Fruit fly (Drosophila melanogaster) whole organism, embryonic: ENCODE results near the gene CG4382.
A peak's percentile ranks its signal among the peaks of the same experiment; 100 is the strongest.

Source experiments
- Asciz ChIP-seq: fragments of 200-800 bp; sonication (Bioruptor generic); optimal IDR thresholded peaks from 2 replicates; lab custom pipeline; 2017; ENCODE audit warnings: missing biosample characterization, mild to moderate bottlenecking, missing genetic modification characterization, missing genetic modification reagents
- Awh ChIP-seq: fragments of 200-800 bp; sonication (Bioruptor generic); IDR thresholded peaks from 2 replicates; pipeline ENCODE4, ENCODE4 v1.3.6; 2022; ENCODE audit warnings: missing biosample characterization, missing genetic modification characterization
- Bgb ChIP-seq: fragments of 200-800 bp; sonication (Bioruptor generic); IDR thresholded peaks from 2 replicates; pipeline ENCODE4 v1.3.6; 2022; ENCODE audit warnings: missing biosample characterization, missing genetic modification characterization; ENCODE audit not compliant: partially characterized antibody
- CG10321 ChIP-seq: fragments of 200-800 bp; sonication (Bioruptor generic); IDR thresholded peaks from 2 replicates; pipeline ENCODE4 v1.3.6; 2022; ENCODE audit warnings: missing biosample characterization, missing genetic modification characterization
- CG10462 ChIP-seq: fragments of 200-800 bp; sonication (Bioruptor generic); optimal IDR thresholded peaks from 2 replicates; lab custom pipeline; 2016; ENCODE audit warnings: missing biosample characterization, missing genetic modification characterization
- CG10959 ChIP-seq: fragments of 200-800 bp; sonication (Bioruptor generic); IDR thresholded peaks from 2 replicates; pipeline ENCODE4 v1.3.6; 2022; ENCODE audit warnings: missing biosample characterization, missing genetic modification characterization
- CG12071 ChIP-seq: fragments of 200-800 bp; sonication (Bioruptor generic); optimal IDR thresholded peaks from 3 replicates; lab custom pipeline; 2018; ENCODE audit warnings: missing biosample characterization, mild to moderate bottlenecking, missing genetic modification characterization
- CG12104 ChIP-seq: fragments of 200-800 bp; sonication (Bioruptor generic); optimal IDR thresholded peaks from 3 replicates; lab custom pipeline; 2016; ENCODE audit warnings: missing biosample characterization, missing genetic modification characterization
- CG1233 ChIP-seq: fragments of 200-800 bp; sonication (Bioruptor generic); optimal IDR thresholded peaks from 4 replicates; lab custom pipeline; 2018; ENCODE audit warnings: missing biosample characterization, mild to moderate bottlenecking, missing genetic modification characterization
- CG1647 ChIP-seq: fragments of 200-800 bp; sonication (Bioruptor generic); optimal IDR thresholded peaks from 3 replicates; lab custom pipeline; 2016; ENCODE audit warnings: missing biosample characterization, missing genetic modification characterization
- CG18619 ChIP-seq: fragments of 200-800 bp; sonication (Bioruptor generic); optimal IDR thresholded peaks from 3 replicates; lab custom pipeline; 2017; ENCODE audit warnings: missing biosample characterization, mild to moderate bottlenecking, missing genetic modification characterization
- CG2116 ChIP-seq: fragments of 200-800 bp; sonication (Bioruptor generic); optimal IDR thresholded peaks from 3 replicates; lab custom pipeline; 2018; ENCODE audit warnings: missing biosample characterization, mild to moderate bottlenecking, missing genetic modification characterization
- CG2202 ChIP-seq: fragments of 200-800 bp; sonication (Bioruptor generic); optimal IDR thresholded peaks from 2 replicates; lab custom pipeline; 2018; ENCODE audit warnings: missing biosample characterization, mild to moderate bottlenecking, missing genetic modification characterization
- CG31388 ChIP-seq: fragments of 200-800 bp; sonication (Bioruptor generic); optimal IDR thresholded peaks from 2 replicates; lab custom pipeline; 2016; ENCODE audit warnings: missing biosample characterization, missing genetic modification characterization
- CG33213 ChIP-seq: fragments of 200-800 bp; sonication (Bioruptor generic); optimal IDR thresholded peaks from 3 replicates; lab custom pipeline; 2016; ENCODE audit warnings: missing biosample characterization, missing genetic modification characterization
- CG33557 ChIP-seq: fragments of 200-800 bp; sonication (Bioruptor generic); optimal IDR thresholded peaks from 2 replicates; lab custom pipeline; 2019; ENCODE audit warnings: missing biosample characterization, mild to moderate bottlenecking, missing genetic modification characterization, moderate library complexity
- CG3407 ChIP-seq: fragments of 200-800 bp; sonication (Bioruptor generic); optimal IDR thresholded peaks from 2 replicates; lab custom pipeline; 2018; ENCODE audit warnings: missing biosample characterization, mild to moderate bottlenecking, missing genetic modification characterization
- CG4328 ChIP-seq: fragments of 200-800 bp; sonication (Bioruptor generic); optimal IDR thresholded peaks from 3 replicates; lab custom pipeline; 2017; ENCODE audit warnings: missing biosample characterization, missing genetic modification reagents, missing genetic modification characterization
- CG4360 ChIP-seq: fragments of 200-800 bp; sonication (Bioruptor generic); IDR thresholded peaks from 2 replicates; pipeline ENCODE4 v1.3.6; 2022; ENCODE audit warnings: missing biosample characterization, missing genetic modification characterization
- CG4707 ChIP-seq: fragments of 200-800 bp; sonication (Bioruptor generic); optimal IDR thresholded peaks from 2 replicates; lab custom pipeline; 2018; ENCODE audit warnings: missing biosample characterization, mild to moderate bottlenecking, missing genetic modification characterization, moderate library complexity
- CG5180 ChIP-seq: fragments of 200-800 bp; sonication (Bioruptor generic); optimal IDR thresholded peaks from 3 replicates; lab custom pipeline; 2017; ENCODE audit warnings: missing biosample characterization, missing genetic modification characterization, mild to moderate bottlenecking, moderate library complexity, missing genetic modification reagents
- CG6791 ChIP-seq: fragments of 200-800 bp; sonication (Bioruptor generic); IDR thresholded peaks from 3 replicates; pipeline ENCODE4 v1.3.6; 2022; ENCODE audit warnings: missing biosample characterization, missing genetic modification characterization; ENCODE audit not compliant: partially characterized antibody
- CG8359 ChIP-seq: fragments of 200-800 bp; sonication (Bioruptor generic); optimal IDR thresholded peaks from 2 replicates; lab custom pipeline; 2017; ENCODE audit warnings: missing biosample characterization, mild to moderate bottlenecking, missing genetic modification characterization, borderline replicate concordance
- CG9797 ChIP-seq: fragments of 200-800 bp; sonication (Bioruptor generic); optimal IDR thresholded peaks from 3 replicates; lab custom pipeline; 2018; ENCODE audit warnings: missing biosample characterization, mild to moderate bottlenecking, missing genetic modification characterization
- CG9876 ChIP-seq: fragments of 200-800 bp; sonication (Bioruptor generic); optimal IDR thresholded peaks from 2 replicates; lab custom pipeline; 2016; ENCODE audit warnings: missing biosample characterization, missing genetic modification characterization
- Dad ChIP-seq: fragments of 200-800 bp; sonication (Bioruptor generic); optimal IDR thresholded peaks from 3 replicates; lab custom pipeline; 2016; ENCODE audit warnings: missing biosample characterization, missing genetic modification characterization
- HHEX ChIP-seq: fragments of 200-800 bp; sonication (Bioruptor generic); optimal IDR thresholded peaks from 3 replicates; lab custom pipeline; 2017; ENCODE audit warnings: missing biosample characterization, mild to moderate bottlenecking, missing genetic modification characterization, missing genetic modification reagents
- Hr51 ChIP-seq, 2 experiments: fragments of 200-800 bp; sonication (Bioruptor generic); optimal IDR thresholded peaks; 2 replicates in 1 of 2; 3 replicates in 1 of 2; lab custom pipeline; 2016 to 2018; ENCODE audit warnings: missing biosample characterization in 2 of 2, missing genetic modification characterization in 2 of 2, mild to moderate bottlenecking in 1 of 2, moderate library complexity in 1 of 2
- Mad ChIP-seq: fragments of 200-800 bp; sonication (Bioruptor generic); optimal IDR thresholded peaks from 2 replicates; lab custom pipeline; 2016; ENCODE audit warnings: missing biosample characterization, missing genetic modification characterization
- Nf-YB ChIP-seq: fragments of 200-800 bp; sonication (Bioruptor generic); optimal IDR thresholded peaks from 3 replicates; lab custom pipeline; 2019; ENCODE audit warnings: missing biosample characterization, mild to moderate bottlenecking, missing genetic modification characterization, moderate library complexity
- Sry-δ ChIP-seq: fragments of 200-800 bp; sonication (Bioruptor generic); optimal IDR thresholded peaks from 2 replicates; lab custom pipeline; 2016; ENCODE audit warnings: missing biosample characterization, missing genetic modification characterization
- Xbp1 ChIP-seq: fragments of 200-800 bp; sonication (Bioruptor generic); optimal IDR thresholded peaks from 3 replicates; lab custom pipeline; 2016; ENCODE audit warnings: missing biosample characterization, mild to moderate bottlenecking, missing genetic modification characterization
- cg ChIP-seq: fragments of 200-800 bp; sonication (Bioruptor generic); optimal IDR thresholded peaks from 3 replicates; lab custom pipeline; 2019; ENCODE audit warnings: missing biosample characterization, mild to moderate bottlenecking, missing genetic modification characterization, moderate library complexity
- chinmo ChIP-seq: fragments of 200-800 bp; sonication (Bioruptor generic); IDR thresholded peaks from 4 replicates; pipeline ENCODE4 v1.3.6; 2022; ENCODE audit warnings: missing biosample characterization, missing genetic modification characterization; ENCODE audit not compliant: partially characterized antibody
- dmrt99B ChIP-seq: fragments of 200-800 bp; sonication (Bioruptor generic); optimal IDR thresholded peaks from 2 replicates; lab custom pipeline; 2018; ENCODE audit warnings: missing biosample characterization, mild to moderate bottlenecking, missing genetic modification characterization, moderate library complexity
- dpn ChIP-seq, 2 experiments: fragments of 200-800 bp; sonication (Bioruptor generic); optimal IDR thresholded peaks; 3 replicates each; lab custom pipeline; 2016; ENCODE audit warnings: missing biosample characterization in 2 of 2, missing genetic modification characterization in 2 of 2
- fd3F ChIP-seq: fragments of 200-800 bp; sonication (Bioruptor generic); optimal IDR thresholded peaks from 2 replicates; lab custom pipeline; 2018; ENCODE audit warnings: missing biosample characterization, mild to moderate bottlenecking, missing genetic modification characterization, moderate library complexity
- h ChIP-seq: fragments of >200 bp; optimal IDR thresholded peaks from 2 replicates; lab custom pipeline; 2017
- her ChIP-seq: fragments of 200-800 bp; sonication (Bioruptor generic); optimal IDR thresholded peaks from 2 replicates; lab custom pipeline; 2016; ENCODE audit warnings: missing biosample characterization, missing genetic modification characterization
- lola ChIP-seq, 3 experiments: fragments of >200 bp in 2 of 3; fragments of 200-800 bp in 1 of 3; sonication (Bioruptor generic) in 1 of 3; optimal IDR thresholded peaks; 2 replicates each; lab custom pipeline; 2017 to 2019; ENCODE audit warnings: missing biosample characterization in 3 of 3, missing genetic modification characterization in 3 of 3, mild to moderate bottlenecking in 1 of 3, moderate library complexity in 1 of 3
- lov ChIP-seq, 2 experiments: fragments of 200-800 bp in 1 of 2; fragments of >200 bp in 1 of 2; sonication (Bioruptor generic) in 1 of 2; IDR thresholded peaks in 1 of 2; optimal IDR thresholded peaks in 1 of 2; 2 replicates in 1 of 2; 3 replicates in 1 of 2; pipeline versions ENCODE4 v1.3.6 to Lab custom; 2017 to 2022; ENCODE audit warnings: missing biosample characterization in 1 of 2, missing genetic modification characterization in 1 of 2
- shn ChIP-seq: fragments of 200-800 bp; sonication (Bioruptor generic); optimal IDR thresholded peaks from 3 replicates; lab custom pipeline; 2016; ENCODE audit warnings: missing biosample characterization, missing genetic modification characterization
- sima ChIP-seq: fragments of 200-800 bp; sonication (Bioruptor generic); optimal IDR thresholded peaks from 2 replicates; lab custom pipeline; 2016; ENCODE audit warnings: missing biosample characterization, missing genetic modification characterization
- sqz ChIP-seq: fragments of 200-800 bp; sonication (Bioruptor generic); optimal IDR thresholded peaks from 3 replicates; lab custom pipeline; 2018; ENCODE audit warnings: missing biosample characterization, mild to moderate bottlenecking, missing genetic modification characterization
- tin ChIP-seq: fragments of 200-800 bp; sonication (Bioruptor generic); optimal IDR thresholded peaks from 3 replicates; lab custom pipeline; 2016; ENCODE audit warnings: missing biosample characterization, missing genetic modification characterization
- toy ChIP-seq: fragments of 200-800 bp; sonication (Bioruptor generic); IDR thresholded peaks from 2 replicates; pipeline ENCODE4 v1.3.6; 2022; ENCODE audit warnings: missing biosample characterization, missing genetic modification characterization
- unc-4 ChIP-seq: fragments of 200-800 bp; sonication (Bioruptor generic); IDR thresholded peaks from 2 replicates; pipeline ENCODE4 v1.3.6; 2022; ENCODE audit warnings: missing biosample characterization, missing genetic modification characterization; ENCODE audit not compliant: partially characterized antibody
- vvl ChIP-seq: fragments of 200-800 bp; sonication (Bioruptor generic); IDR thresholded peaks from 2 replicates; pipeline ENCODE4 v1.3.6; 2022; ENCODE audit warnings: missing biosample characterization, missing genetic modification characterization
- zen2 ChIP-seq: fragments of 200-800 bp; sonication (Bioruptor generic); IDR thresholded peaks from 3 replicates; pipeline ENCODE4 v1.3.6; 2022; ENCODE audit warnings: missing biosample characterization, missing genetic modification characterization; ENCODE audit not compliant: partially characterized antibody

CG4382 gene

DNA sequence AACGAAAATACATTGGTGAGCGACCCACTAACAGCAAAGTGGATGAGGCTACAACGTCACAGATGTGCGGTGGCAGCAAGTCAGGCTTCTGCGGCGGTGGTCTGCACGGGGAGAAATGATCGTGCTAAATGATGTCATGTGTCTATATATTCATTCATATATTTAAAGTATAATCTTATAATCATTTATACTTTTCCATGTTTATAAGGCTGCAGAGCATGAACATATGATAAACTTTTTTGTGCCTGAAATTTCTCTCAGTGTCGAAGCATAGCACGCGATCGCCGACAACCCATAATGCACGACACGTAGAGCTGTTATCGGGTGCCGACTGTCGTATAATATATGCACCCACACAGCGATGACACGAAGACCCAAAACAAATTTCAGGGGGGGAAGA, 2.3 kb downstream of the CG4382 start (continued):
- TF ChIP-seq dpn (GFP tag; optimal IDR thresholded peaks at IDR 0.05; lab: Kevin White, UChicago): peak in 1 of 2 experiments; percentile 34
- no peak for TF ChIP-seq CG4707 (GFP tag; lab: Kevin White, UChicago)
- no peak for TF ChIP-seq unc-4 (GFP tag; lab: Robert Waterston, UW)
- no peak for TF ChIP-seq cg
- no peak for TF ChIP-seq CG31388 (GFP tag; lab: Kevin White, UChicago)
- TF ChIP-seq CG12104: no peak
- TF ChIP-seq CG8359 (GFP tag; lab: Kevin White, UChicago): peak; percentile 49
- peak; percentile 59 for TF ChIP-seq CG1233 (GFP tag; lab: Kevin White, UChicago)
- TF ChIP-seq CG1647 (GFP tag; lab: Kevin White, UChicago): no peak
- TF ChIP-seq Dad: no peak
- no peak for TF ChIP-seq sima
- TF ChIP-seq toy (GFP tag; lab: Robert Waterston, UW): no peak
- TF ChIP-seq lov (optimal IDR thresholded peaks at IDR 0.05; lab: Kevin White, UChicago): no peak
- peak; percentile 93; the same call in 2 of the 3 replicates for TF ChIP-seq lov (GFP tag; IDR thresholded peaks at IDR 0.05; lab: Robert Waterston, UW)
- peak; percentile 89 for TF ChIP-seq vvl (GFP tag; lab: Robert Waterston, UW)
- peak; percentile 22 for TF ChIP-seq Nf-YB (GFP tag; lab: Kevin White, UChicago)
- TF ChIP-seq CG4360: peak; percentile 66
- peak; percentile 54 for TF ChIP-seq Xbp1 (GFP tag; lab: Kevin White, UChicago)
- peak; percentile 34 for TF ChIP-seq CG18619 (GFP tag; lab: Kevin White, UChicago)
- peak; percentile 73 for TF ChIP-seq CG2202 (tag; lab: Kevin White, UChicago)
- no peak for TF ChIP-seq CG10321
- peak; percentile 16 for TF ChIP-seq Asciz (GFP tag; lab: Kevin White, UChicago)
- TF ChIP-seq Awh (GFP tag; lab: Robert Waterston, UW): peak; percentile 67
- no peak for TF ChIP-seq CG5180
- peak; percentile 86 for TF ChIP-seq CG10959 (GFP tag; lab: Robert Waterston, UW)
- TF ChIP-seq CG12071 (GFP tag; lab: Kevin White, UChicago): no peak
- no peak for TF ChIP-seq CG33213
- peak; percentile 7 for TF ChIP-seq CG10462 (GFP tag; lab: Kevin White, UChicago)
- peak; percentile 60 for TF ChIP-seq tin (GFP tag; lab: Kevin White, UChicago)
- no peak for TF ChIP-seq her (GFP tag; lab: Kevin White, UChicago)
- TF ChIP-seq Bgb (GFP tag; lab: Robert Waterston, UW): no peak
- TF ChIP-seq CG3407 (GFP tag; lab: Kevin White, UChicago): peak; percentile 57
- peak; percentile 66 for TF ChIP-seq dmrt99B (tag; lab: Kevin White, UChicago)
- no peak for TF ChIP-seq CG6791 (GFP tag; lab: Robert Waterston, UW)
- no peak for TF ChIP-seq CG4328
- TF ChIP-seq fd3F (GFP tag; lab: Kevin White, UChicago): no peak
- TF ChIP-seq zen2 (GFP tag; lab: Robert Waterston, UW): no peak
- TF ChIP-seq CG9876 (GFP tag; lab: Kevin White, UChicago): no peak
- no peak for TF ChIP-seq Hr51 (GFP tag; optimal IDR thresholded peaks at IDR 0.05; lab: Kevin White, UChicago)
- TF ChIP-seq Sry-δ (GFP tag; lab: Kevin White, UChicago): no peak
- TF ChIP-seq lola (GFP tag; optimal IDR thresholded peaks at IDR 0.05; lab: Kevin White, UChicago): peak in 1 of 3 experiments; percentile 81
- TF ChIP-seq Mad (GFP tag; lab: Kevin White, UChicago): no peak
- TF ChIP-seq chinmo: no peak
- peak; percentile 8 for TF ChIP-seq HHEX
- TF ChIP-seq shn (GFP tag; lab: Kevin White, UChicago): no peak
- no peak for TF ChIP-seq CG9797
- TF ChIP-seq h: no peak
- TF ChIP-seq sqz (GFP tag; lab: Kevin White, UChicago): no peak
- TF ChIP-seq CG33557: peak; percentile 73
- peak; percentile 11 for TF ChIP-seq CG2116 (GFP tag; lab: Kevin White, UChicago)
